Fruit fly (Drosophila melanogaster): ENCODE results near the gene Rnb.
A peak's percentile ranks its signal among the peaks of the same experiment; 100 is the strongest.

- TF ChIP-seq eg (GFP tag; IDR thresholded peaks at IDR 0.05) (peak; percentile 53; the same call in 1 of the 3 replicates), CG6792 (GFP tag; optimal IDR thresholded peaks at IDR 0.05) (no peak)
These were observed 26.3 kb downstream of the Rnb start for dm6 chr3R:29772795-29773331.

Measured in whole organism, prepupa.